Worm (Caenorhabditis elegans) whole organism, L2 larva: ENCODE data around the gene ttr-48.

ENCODE experiments used
- R02D3.7 ChIP-seq: fragments of 150-350 bp; optimal IDR thresholded peaks from 2 replicates; lab custom pipeline; 2014; ENCODE audit warnings: missing biosample characterization, missing genetic modification characterization
- lin-13 ChIP-seq: fragments of 150-350 bp; optimal IDR thresholded peaks from 2 replicates; lab custom pipeline; 2014; ENCODE audit warnings: missing biosample characterization, missing genetic modification reagents, missing genetic modification characterization
- mdl-1 ChIP-seq, 2 experiments: fragments of 150-350 bp in 1 of 2; sonication (generic microtip) in 1 of 2; optimal IDR thresholded peaks; 2 replicates each; lab custom pipeline; 2017; ENCODE audit warnings: missing biosample characterization in 2 of 2, missing genetic modification characterization in 2 of 2
- nhr-23 ChIP-seq: fragments of 150-350 bp; optimal IDR thresholded peaks from 2 replicates; lab custom pipeline; 2014; ENCODE audit warnings: missing biosample characterization, missing genetic modification reagents, missing genetic modification characterization
- snpc-4 ChIP-seq: fragments of 150-350 bp; optimal IDR thresholded peaks from 2 replicates; lab custom pipeline; 2014; ENCODE audit warnings: missing biosample characterization, missing genetic modification characterization
- unc-39 ChIP-seq: fragments of 150-350 bp; optimal IDR thresholded peaks from 2 replicates; lab custom pipeline; 2014; ENCODE audit warnings: missing biosample characterization, missing genetic modification characterization

DNA sequence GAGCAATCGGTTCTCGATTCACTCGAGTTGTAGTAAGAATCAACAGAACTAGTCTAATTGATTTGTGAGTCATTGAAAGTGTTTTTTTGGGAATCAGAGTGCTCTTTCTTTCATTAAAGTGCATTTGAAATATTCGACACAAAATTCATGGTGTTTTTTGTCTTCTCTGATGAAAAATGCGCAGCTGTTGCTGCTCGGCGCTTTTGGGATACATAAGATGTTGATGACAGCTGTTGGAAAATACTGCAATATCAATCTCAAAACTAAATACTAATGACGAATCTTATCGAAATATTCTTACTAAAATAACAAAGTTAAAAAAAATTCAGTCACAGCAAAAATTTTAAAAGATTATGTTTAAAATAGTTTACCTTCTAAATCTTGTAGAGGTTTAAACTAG lies 19.0 kb upstream of the ttr-48 start:
- TF ChIP-seq unc-39 (tag; lab: Kevin White, UChicago) = no peak
- TF ChIP-seq snpc-4 (tag; lab: Kevin White, UChicago) = no peak
- no peak for TF ChIP-seq nhr-23 (tag; lab: Kevin White, UChicago)
- TF ChIP-seq mdl-1 (tag; optimal IDR thresholded peaks at IDR 0.05; lab: Kevin White, UChicago) = no peak
- no peak for TF ChIP-seq lin-13 (GFP tag; lab: Kevin White, UChicago)
- TF ChIP-seq R02D3.7 (tag; lab: Kevin White, UChicago) = no peak
